Fruit fly (Drosophila melanogaster) whole organism, embryonic: ENCODE data around the gene CG46465.

Experiments used
- Bteb2 ChIP-seq: fragments of 200-800 bp; sonication (Bioruptor generic); optimal IDR thresholded peaks from 2 replicates; lab custom pipeline; 2016; ENCODE audit warnings: missing biosample characterization, missing genetic modification characterization
- CG10543 ChIP-seq: fragments of 200-800 bp; sonication (Bioruptor generic); optimal IDR thresholded peaks from 3 replicates; lab custom pipeline; 2017; ENCODE audit warnings: missing biosample characterization, mild to moderate bottlenecking, missing genetic modification characterization, moderate library complexity
- CG10959 ChIP-seq: fragments of 200-800 bp; sonication (Bioruptor generic); IDR thresholded peaks from 2 replicates; pipeline ENCODE4 v1.3.6; 2022; ENCODE audit warnings: missing biosample characterization, missing genetic modification characterization
- CG11456 ChIP-seq: fragments of 200-800 bp; sonication (Bioruptor generic); IDR thresholded peaks from 3 replicates; pipeline ENCODE4 v1.3.6; 2022; ENCODE audit warnings: missing biosample characterization, missing genetic modification characterization
- CG12155 ChIP-seq: fragments of 200-800 bp; sonication (Bioruptor generic); optimal IDR thresholded peaks from 3 replicates; lab custom pipeline; 2016; ENCODE audit warnings: missing biosample characterization, missing genetic modification characterization
- CG15073 ChIP-seq: fragments of 200-800 bp; sonication (Bioruptor generic); optimal IDR thresholded peaks from 2 replicates; lab custom pipeline; 2016; ENCODE audit warnings: missing biosample characterization, missing genetic modification characterization
- CG16779 ChIP-seq: fragments of 200-800 bp; sonication (Bioruptor generic); IDR thresholded peaks from 2 replicates; pipeline ENCODE4 v1.3.6; 2022; ENCODE audit warnings: missing biosample characterization, missing genetic modification characterization
- CG17912 ChIP-seq: fragments of 200-800 bp; sonication (Bioruptor generic); optimal IDR thresholded peaks from 2 replicates; lab custom pipeline; 2018; ENCODE audit warnings: missing biosample characterization, mild to moderate bottlenecking, missing genetic modification characterization
- CG18764 ChIP-seq: fragments of 200-800 bp; sonication (Bioruptor generic); optimal IDR thresholded peaks from 3 replicates; lab custom pipeline; 2016; ENCODE audit warnings: missing biosample characterization, missing genetic modification characterization
- CG2116 ChIP-seq: fragments of 200-800 bp; sonication (Bioruptor generic); optimal IDR thresholded peaks from 3 replicates; lab custom pipeline; 2018; ENCODE audit warnings: missing biosample characterization, mild to moderate bottlenecking, missing genetic modification characterization
- CG30403 ChIP-seq: fragments of 200-800 bp; sonication (Bioruptor generic); optimal IDR thresholded peaks from 3 replicates; lab custom pipeline; 2016; ENCODE audit warnings: missing biosample characterization, missing genetic modification characterization
- CG6175 ChIP-seq: fragments of 200-800 bp; sonication (Bioruptor generic); IDR thresholded peaks from 3 replicates; pipeline ENCODE4 v1.3.6; 2022; ENCODE audit warnings: missing biosample characterization, missing genetic modification characterization
- CG7357 ChIP-seq: fragments of 200-800 bp; sonication (Bioruptor generic); IDR thresholded peaks from 3 replicates; pipeline ENCODE4 v1.3.6; 2022; ENCODE audit warnings: missing biosample characterization, missing genetic modification characterization
- CG7987 ChIP-seq: fragments of 200-800 bp; sonication (Bioruptor generic); optimal IDR thresholded peaks from 2 replicates; lab custom pipeline; 2018; ENCODE audit warnings: missing biosample characterization, mild to moderate bottlenecking, missing genetic modification characterization, moderate library complexity
- CG9727 ChIP-seq: fragments of 200-800 bp; sonication (Bioruptor generic); optimal IDR thresholded peaks from 3 replicates; lab custom pipeline; 2017; ENCODE audit warnings: missing biosample characterization, mild to moderate bottlenecking, missing genetic modification characterization
- CG9797 ChIP-seq: fragments of 200-800 bp; sonication (Bioruptor generic); optimal IDR thresholded peaks from 3 replicates; lab custom pipeline; 2018; ENCODE audit warnings: missing biosample characterization, mild to moderate bottlenecking, missing genetic modification characterization
- CHES-1-like ChIP-seq: fragments of 200-800 bp; sonication (Bioruptor generic); optimal IDR thresholded peaks from 2 replicates; lab custom pipeline; 2016; ENCODE audit warnings: missing biosample characterization, missing genetic modification characterization
- CkIIα-i1 ChIP-seq: fragments of 200-800 bp; sonication (Bioruptor generic); IDR thresholded peaks from 2 replicates; pipeline ENCODE4 v1.3.6; 2022; ENCODE audit warnings: missing biosample characterization, missing genetic modification characterization
- D19A ChIP-seq: fragments of 200-800 bp; optimal IDR thresholded peaks from 3 replicates; lab custom pipeline; 2019; ENCODE audit warnings: missing biosample characterization, mild to moderate bottlenecking, missing genetic modification characterization, moderate library complexity
- Dip2 ChIP-seq: fragments of 200-800 bp; sonication (Bioruptor generic); IDR thresholded peaks from 2 replicates; pipeline ENCODE4 v1.3.6; 2022; ENCODE audit warnings: missing biosample characterization, missing genetic modification characterization
- Fer3 ChIP-seq: fragments of 200-800 bp; sonication (Bioruptor generic); optimal IDR thresholded peaks from 2 replicates; lab custom pipeline; 2018; ENCODE audit warnings: missing biosample characterization, mild to moderate bottlenecking, missing genetic modification characterization, moderate library complexity
- HLH3B ChIP-seq: fragments of 200-800 bp; sonication (Bioruptor generic); IDR thresholded peaks from 2 replicates; pipeline ENCODE4 v1.3.6; 2022; ENCODE audit warnings: missing biosample characterization, missing genetic modification characterization
- HmgD ChIP-seq: fragments of 200-800 bp; sonication (Bioruptor generic); optimal IDR thresholded peaks from 3 replicates; lab custom pipeline; 2016; ENCODE audit warnings: missing biosample characterization, missing genetic modification characterization
- Jarid2 ChIP-seq: fragments of 200-800 bp; sonication (Bioruptor generic); optimal IDR thresholded peaks from 3 replicates; lab custom pipeline; 2017; ENCODE audit warnings: mild to moderate bottlenecking, missing biosample characterization, missing genetic modification reagents, missing genetic modification characterization
- NK7.1 ChIP-seq: fragments of 200-800 bp; sonication (Bioruptor generic); optimal IDR thresholded peaks from 3 replicates; lab custom pipeline; 2016; ENCODE audit warnings: missing biosample characterization, missing genetic modification characterization
- Side ChIP-seq: fragments of 200-800 bp; sonication (Bioruptor generic); optimal IDR thresholded peaks from 2 replicates; lab custom pipeline; 2016; ENCODE audit warnings: missing biosample characterization, missing genetic modification characterization
- Spps ChIP-seq: fragments of 200-800 bp; sonication (Bioruptor generic); optimal IDR thresholded peaks from 2 replicates; lab custom pipeline; 2018; ENCODE audit warnings: missing biosample characterization, mild to moderate bottlenecking, missing genetic modification characterization
- Sry-β ChIP-seq: fragments of 200-800 bp; sonication (Bioruptor generic); optimal IDR thresholded peaks from 2 replicates; lab custom pipeline; 2018; ENCODE audit warnings: missing biosample characterization, mild to moderate bottlenecking, missing genetic modification characterization, moderate library complexity
- Vsx1 ChIP-seq: fragments of 200-800 bp; sonication (Bioruptor generic); optimal IDR thresholded peaks from 2 replicates; lab custom pipeline; 2017; ENCODE audit warnings: missing biosample characterization, mild to moderate bottlenecking, missing genetic modification characterization, missing genetic modification reagents
- Xbp1 ChIP-seq: fragments of 200-800 bp; sonication (Bioruptor generic); optimal IDR thresholded peaks from 3 replicates; lab custom pipeline; 2016; ENCODE audit warnings: missing biosample characterization, mild to moderate bottlenecking, missing genetic modification characterization
- az2 ChIP-seq: fragments of 200-800 bp; sonication (Bioruptor generic); optimal IDR thresholded peaks from 3 replicates; lab custom pipeline; 2016; ENCODE audit warnings: missing biosample characterization, missing genetic modification characterization
- cad ChIP-seq: fragments of >200 bp; optimal IDR thresholded peaks from 2 replicates; lab custom pipeline; 2017; ENCODE audit warnings: missing biosample characterization, missing genetic modification characterization
- cg ChIP-seq: fragments of 200-800 bp; sonication (Bioruptor generic); optimal IDR thresholded peaks from 3 replicates; lab custom pipeline; 2019; ENCODE audit warnings: missing biosample characterization, mild to moderate bottlenecking, missing genetic modification characterization, moderate library complexity
- chif ChIP-seq, 2 experiments: fragments of 200-800 bp; sonication (Bioruptor generic); optimal IDR thresholded peaks; 3 replicates each; lab custom pipeline; 2016; ENCODE audit warnings: missing biosample characterization in 2 of 2, missing genetic modification characterization in 2 of 2
- chinmo ChIP-seq: fragments of 200-800 bp; sonication (Bioruptor generic); IDR thresholded peaks from 4 replicates; pipeline ENCODE4 v1.3.6; 2022; ENCODE audit warnings: missing biosample characterization, missing genetic modification characterization; ENCODE audit not compliant: partially characterized antibody
- crp ChIP-seq, 2 experiments: fragments of 200-800 bp; sonication (Bioruptor generic); optimal IDR thresholded peaks; 2 replicates in 1 of 2; 3 replicates in 1 of 2; lab custom pipeline; 2017; ENCODE audit warnings: missing biosample characterization in 2 of 2, missing genetic modification characterization in 2 of 2, mild to moderate bottlenecking in 1 of 2, moderate library complexity in 1 of 2
- disco-r ChIP-seq: fragments of 200-800 bp; sonication (Bioruptor generic); optimal IDR thresholded peaks from 2 replicates; lab custom pipeline; 2016; ENCODE audit warnings: missing biosample characterization, missing genetic modification characterization
- eve ChIP-seq, 2 experiments: fragments of >200 bp; optimal IDR thresholded peaks; 2 replicates each; lab custom pipeline; 2017; ENCODE audit warnings: missing biosample characterization in 2 of 2, missing genetic modification characterization in 2 of 2
- fd96Cb ChIP-seq: fragments of 200-800 bp; sonication (Bioruptor generic); optimal IDR thresholded peaks from 2 replicates; lab custom pipeline; 2018; ENCODE audit warnings: missing biosample characterization, mild to moderate bottlenecking, missing genetic modification characterization, moderate library complexity
- hb ChIP-seq: fragments of 200-800 bp; sonication (Bioruptor generic); IDR thresholded peaks from 3 replicates; pipeline ENCODE4 v1.3.6; 2022; ENCODE audit warnings: missing biosample characterization, missing genetic modification characterization; ENCODE audit not compliant: partially characterized antibody
- jumu ChIP-seq: fragments of 200-800 bp; sonication (Bioruptor generic); optimal IDR thresholded peaks from 3 replicates; lab custom pipeline; 2016; ENCODE audit warnings: missing biosample characterization, missing genetic modification characterization
- kay ChIP-seq: fragments of 200-800 bp; sonication (Bioruptor generic); optimal IDR thresholded peaks from 2 replicates; lab custom pipeline; 2016; ENCODE audit warnings: missing biosample characterization, missing genetic modification characterization
- klu ChIP-seq: fragments of 200-800 bp; sonication (Bioruptor generic); IDR thresholded peaks from 2 replicates; pipeline ENCODE4 v1.3.6; 2022; ENCODE audit warnings: missing biosample characterization, missing genetic modification characterization
- lab ChIP-seq: fragments of 200-800 bp; sonication (Bioruptor generic); optimal IDR thresholded peaks from 3 replicates; lab custom pipeline; 2017; ENCODE audit warnings: missing biosample characterization, missing genetic modification characterization, mild to moderate bottlenecking, moderate library complexity, missing genetic modification reagents
- pan ChIP-seq, 4 experiments: fragments of >200 bp in 3 of 4; fragments of 200-800 bp in 1 of 4; sonication (Bioruptor generic) in 1 of 4; optimal IDR thresholded peaks in 3 of 4; IDR thresholded peaks in 1 of 4; 2 replicates each; pipeline versions ENCODE4 v1.3.6 to Lab custom; 2017 to 2022; ENCODE audit warnings: missing biosample characterization in 2 of 4, missing genetic modification characterization in 2 of 4, mixed read lengths in 1 of 4
- pnt ChIP-seq: fragments of 200-800 bp; sonication (Bioruptor generic); optimal IDR thresholded peaks from 3 replicates; lab custom pipeline; 2016; ENCODE audit warnings: missing biosample characterization, missing genetic modification characterization
- ssp ChIP-seq: fragments of 200-800 bp; sonication (Bioruptor generic); IDR thresholded peaks from 2 replicates; pipeline ENCODE4 v1.3.6; 2022; ENCODE audit warnings: missing biosample characterization, missing genetic modification characterization
- tgo ChIP-seq: fragments of 200-800 bp; sonication (Bioruptor generic); IDR thresholded peaks from 3 replicates; pipeline ENCODE4 v1.3.6; 2022; ENCODE audit warnings: missing biosample characterization, missing genetic modification characterization
- tna ChIP-seq: fragments of 200-800 bp; sonication (Bioruptor generic); IDR thresholded peaks from 2 replicates; pipeline ENCODE4 v1.3.6; 2022; ENCODE audit warnings: missing biosample characterization, missing genetic modification characterization; ENCODE audit not compliant: partially characterized antibody
- wdn ChIP-seq: fragments of 200-800 bp; sonication (Bioruptor generic); IDR thresholded peaks from 2 replicates; pipeline ENCODE4 v1.3.6; 2022; ENCODE audit warnings: missing biosample characterization, missing genetic modification characterization
- zen ChIP-seq: fragments of 200-800 bp; sonication (Bioruptor generic); optimal IDR thresholded peaks from 3 replicates; lab custom pipeline; 2018; ENCODE audit warnings: missing biosample characterization, mild to moderate bottlenecking, missing genetic modification characterization, moderate library complexity

CG46465 gene

DNA sequence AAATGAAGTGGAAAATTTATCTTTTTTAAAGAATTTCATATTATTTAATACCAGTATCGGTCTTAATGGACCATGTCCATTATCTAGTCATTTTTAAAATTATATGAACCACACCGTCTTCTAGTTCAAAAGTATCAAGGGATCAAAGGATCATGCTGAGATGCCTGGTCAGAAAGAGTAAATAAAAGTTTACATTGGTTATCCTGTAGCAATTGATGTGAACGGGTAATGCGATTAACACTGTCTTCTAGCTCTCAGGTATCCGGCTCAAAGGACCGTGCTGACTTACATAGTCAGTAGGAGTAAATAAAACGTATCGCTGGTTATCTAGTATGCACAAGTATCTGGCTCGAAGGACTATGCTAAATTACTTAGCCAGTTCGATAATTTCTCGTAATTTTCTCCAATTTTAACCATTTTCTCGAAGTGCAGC is 26.9 kb downstream of the CG46465 start (continued):
- TF ChIP-seq lab (GFP tag; lab: Kevin White, UChicago), result peak; percentile 33
- peak; percentile 15 for TF ChIP-seq fd96Cb (tag; lab: Kevin White, UChicago)
- TF ChIP-seq pan (optimal IDR thresholded peaks at IDR 0.05; lab: Kevin White, UChicago), result no peak
- no peak for TF ChIP-seq pan (GFP tag; optimal IDR thresholded peaks at IDR 0.05 in 1 of 2, IDR thresholded peaks at IDR 0.05 in 1 of 2)
- no peak for TF ChIP-seq CG11456 (GFP tag; lab: Robert Waterston, UW)
- no peak for TF ChIP-seq CG16779 (GFP tag; lab: Robert Waterston, UW)
- no peak for TF ChIP-seq CHES-1-like (GFP tag; lab: Kevin White, UChicago)
- no peak for TF ChIP-seq CG12155 (GFP tag; lab: Kevin White, UChicago)
- no peak for TF ChIP-seq kay (GFP tag; lab: Kevin White, UChicago)
- TF ChIP-seq ssp (GFP tag; lab: Robert Waterston, UW), result no peak
- no peak for TF ChIP-seq CG18764 (GFP tag; lab: Kevin White, UChicago)
- no peak for TF ChIP-seq chif (GFP tag; optimal IDR thresholded peaks at IDR 0.05; lab: Kevin White, UChicago)
- TF ChIP-seq HmgD (GFP tag; lab: Kevin White, UChicago), result no peak
- no peak for TF ChIP-seq eve (GFP tag; optimal IDR thresholded peaks at IDR 0.05; lab: Kevin White, UChicago)
- no peak for TF ChIP-seq CG7357 (GFP tag; lab: Robert Waterston, UW)
- TF ChIP-seq az2 (GFP tag; lab: Kevin White, UChicago), result no peak
- no peak for TF ChIP-seq Side (GFP tag; lab: Kevin White, UChicago)
- no peak for TF ChIP-seq wdn (GFP tag; lab: Robert Waterston, UW)
- no peak for TF ChIP-seq klu
- TF ChIP-seq Fer3 (tag; lab: Kevin White, UChicago), result no peak
- no peak for TF ChIP-seq jumu
- TF ChIP-seq HLH3B (GFP tag; lab: Robert Waterston, UW), result no peak
- no peak for TF ChIP-seq Spps (tag; lab: Kevin White, UChicago)
- no peak for TF ChIP-seq CG7987
- TF ChIP-seq CG9797 (GFP tag; lab: Kevin White, UChicago), result no peak
- TF ChIP-seq Dip2 (GFP tag; lab: Robert Waterston, UW), result no peak
- no peak for TF ChIP-seq CG2116 (GFP tag; lab: Kevin White, UChicago)
- TF ChIP-seq CG10543 (GFP tag; lab: Kevin White, UChicago), result no peak
- no peak for TF ChIP-seq Sry-β (GFP tag; lab: Kevin White, UChicago)
- TF ChIP-seq hb, result no peak
- no peak for TF ChIP-seq Vsx1 (GFP tag; lab: Kevin White, UChicago)
- no peak for TF ChIP-seq chinmo (GFP tag; lab: Robert Waterston, UW)
- peak; percentile 56 for TF ChIP-seq CG30403 (GFP tag; lab: Kevin White, UChicago)
- TF ChIP-seq disco-r, result no peak
- TF ChIP-seq Xbp1 (GFP tag; lab: Kevin White, UChicago), result peak; percentile 9
- TF ChIP-seq cad (GFP tag; lab: Kevin White, UChicago), result no peak
- TF ChIP-seq CG15073 (GFP tag; lab: Kevin White, UChicago), result no peak
- TF ChIP-seq cg (GFP tag; lab: Kevin White, UChicago), result no peak
- TF ChIP-seq Jarid2 (GFP tag; lab: Kevin White, UChicago), result no peak
- no peak for TF ChIP-seq tgo (GFP tag; lab: Robert Waterston, UW)
- TF ChIP-seq CG6175 (GFP tag; lab: Robert Waterston, UW), result no peak
- no peak for TF ChIP-seq crp (GFP tag; optimal IDR thresholded peaks at IDR 0.05; lab: Kevin White, UChicago)
- peak; percentile 50 for TF ChIP-seq CG9727 (GFP tag; lab: Kevin White, UChicago)
- TF ChIP-seq NK7.1 (GFP tag; lab: Kevin White, UChicago), result no peak
- no peak for TF ChIP-seq CkIIα-i1
- TF ChIP-seq CG10959 (GFP tag; lab: Robert Waterston, UW), result no peak
- no peak for TF ChIP-seq tna (GFP tag; lab: Robert Waterston, UW)
- no peak for TF ChIP-seq CG17912 (GFP tag; lab: Kevin White, UChicago)
- no peak for TF ChIP-seq pnt
- TF ChIP-seq zen (tag; lab: Kevin White, UChicago), result no peak
- no peak for TF ChIP-seq D19A (tag; lab: Kevin White, UChicago)
- no peak for TF ChIP-seq Bteb2 (GFP tag; lab: Kevin White, UChicago)
